Fruit fly (Drosophila melanogaster) whole organism, pupa: ENCODE results near the gene ND-18.

Experiments
- CG10348 ChIP-seq: fragments of 200-800 bp; sonication (Bioruptor generic); IDR thresholded peaks from 2 replicates; pipeline ENCODE4 v1.3.6; 2022; ENCODE audit warnings: missing biosample characterization, missing genetic modification characterization
- CG12605 ChIP-seq: fragments of 200-800 bp; sonication (Bioruptor generic); IDR thresholded peaks from 2 replicates; pipeline ENCODE4 v1.3.6; 2022; ENCODE audit warnings: missing biosample characterization, missing genetic modification characterization
- CG13204 ChIP-seq: fragments of 200-800 bp; sonication (Bioruptor generic); optimal IDR thresholded peaks from 2 replicates; lab custom pipeline; 2018; ENCODE audit warnings: missing biosample characterization, mild to moderate bottlenecking, missing genetic modification characterization, moderate library complexity
- CG14655 ChIP-seq: fragments of 200-800 bp; sonication (Bioruptor generic); optimal IDR thresholded peaks from 3 replicates; lab custom pipeline; 2017; ENCODE audit warnings: mild to moderate bottlenecking, missing biosample characterization, missing genetic modification reagents, missing genetic modification characterization
- CG15710 ChIP-seq: fragments of 200-800 bp; sonication (Bioruptor generic); optimal IDR thresholded peaks from 2 replicates; lab custom pipeline; 2018; ENCODE audit warnings: missing biosample characterization, mild to moderate bottlenecking, missing genetic modification characterization, moderate library complexity
- CG17806 ChIP-seq: fragments of 200-800 bp; sonication (Bioruptor generic); optimal IDR thresholded peaks from 2 replicates; lab custom pipeline; 2018; ENCODE audit warnings: missing biosample characterization, mild to moderate bottlenecking, missing genetic modification characterization, moderate library complexity
- CG32121 ChIP-seq: fragments of 200-800 bp; sonication (Bioruptor generic); IDR thresholded peaks from 2 replicates; pipeline ENCODE4 v1.3.6; 2022; ENCODE audit warnings: missing biosample characterization, missing genetic modification characterization
- CG34367 ChIP-seq: fragments of 200-800 bp; sonication (Bioruptor generic); optimal IDR thresholded peaks from 2 replicates; lab custom pipeline; 2018; ENCODE audit warnings: missing biosample characterization, mild to moderate bottlenecking, missing genetic modification characterization
- CG4496 ChIP-seq: fragments of 200-800 bp; sonication (Bioruptor generic); IDR thresholded peaks from 3 replicates; pipeline ENCODE4 v1.3.6; 2022; ENCODE audit warnings: missing biosample characterization, missing genetic modification characterization
- CG8159 ChIP-seq: fragments of 200-800 bp; sonication (Bioruptor generic); optimal IDR thresholded peaks from 3 replicates; lab custom pipeline; 2018; ENCODE audit warnings: missing biosample characterization, mild to moderate bottlenecking, missing genetic modification characterization, moderate library complexity
- CG8301 ChIP-seq: fragments of 200-800 bp; sonication (Bioruptor generic); optimal IDR thresholded peaks from 2 replicates; lab custom pipeline; 2018; ENCODE audit warnings: missing biosample characterization, mild to moderate bottlenecking, missing genetic modification characterization
- CG9948 ChIP-seq: fragments of 200-800 bp; sonication (Bioruptor generic); optimal IDR thresholded peaks from 2 replicates; lab custom pipeline; 2018; ENCODE audit warnings: missing biosample characterization, mild to moderate bottlenecking, missing genetic modification characterization, moderate library complexity
- D1 ChIP-seq: fragments of 200-800 bp; sonication (Bioruptor generic); optimal IDR thresholded peaks from 2 replicates; lab custom pipeline; 2018; ENCODE audit warnings: missing biosample characterization, mild to moderate bottlenecking, missing genetic modification characterization, moderate library complexity
- EcR ChIP-seq: fragments of 200-800 bp; sonication (Bioruptor generic); optimal IDR thresholded peaks from 3 replicates; lab custom pipeline; 2019; ENCODE audit warnings: missing biosample characterization, missing genetic modification characterization, mild to moderate bottlenecking, moderate library complexity, missing genetic modification reagents
- Ets98B ChIP-seq: fragments of 200-800 bp; sonication (Bioruptor generic); IDR thresholded peaks from 2 replicates; pipeline ENCODE4 v1.3.6; 2022; ENCODE audit warnings: missing biosample characterization, missing genetic modification characterization
- Pif1A ChIP-seq: fragments of 200-800 bp; sonication (Bioruptor generic); optimal IDR thresholded peaks from 3 replicates; lab custom pipeline; 2016; ENCODE audit warnings: missing biosample characterization, missing genetic modification characterization
- Pif1B ChIP-seq: fragments of 200-800 bp; sonication (Bioruptor generic); optimal IDR thresholded peaks from 3 replicates; lab custom pipeline; 2016; ENCODE audit warnings: missing biosample characterization, missing genetic modification characterization
- Snoo ChIP-seq: fragments of 200-800 bp; sonication (Bioruptor generic); optimal IDR thresholded peaks from 3 replicates; lab custom pipeline; 2017; ENCODE audit warnings: missing biosample characterization, mild to moderate bottlenecking, missing genetic modification characterization, inconsistent platforms
- fd96Ca ChIP-seq: fragments of 200-800 bp; sonication (Bioruptor generic); IDR thresholded peaks from 3 replicates; pipeline ENCODE4 v1.3.6; 2022; ENCODE audit warnings: missing biosample characterization, missing genetic modification characterization
- gl ChIP-seq: fragments of 200-800 bp; sonication (Bioruptor generic); optimal IDR thresholded peaks from 2 replicates; lab custom pipeline; 2018; ENCODE audit warnings: missing biosample characterization, mild to moderate bottlenecking, missing genetic modification characterization
- rn ChIP-seq: fragments of 200-800 bp; sonication (Bioruptor generic); IDR thresholded peaks from 2 replicates; pipeline ENCODE4 v1.3.6; 2022; ENCODE audit warnings: missing biosample characterization, missing genetic modification characterization

ND-18 gene

dm6 chrX:19491984-19492584 lies at the start of gene ND-18, which contains the start of gene pcm:
Gene ND-18 (plus strand): TSS chrX:19492421.
Gene pcm (minus strand): TSS chrX:19492011.
- no peak for TF ChIP-seq fd96Ca
- TF ChIP-seq CG9948 (tag; lab: Kevin White, UChicago): no peak
- no peak for TF ChIP-seq CG13204 (GFP tag; lab: Kevin White, UChicago)
- TF ChIP-seq Ets98B: no peak
- no peak for TF ChIP-seq CG8159 (tag; lab: Kevin White, UChicago)
- no peak for TF ChIP-seq CG17806 (tag; lab: Kevin White, UChicago)
- no peak for TF ChIP-seq rn
- no peak for TF ChIP-seq CG12605 (GFP tag; lab: Robert Waterston, UW)
- TF ChIP-seq D1 (tag; lab: Kevin White, UChicago): no peak
- TF ChIP-seq CG10348 (GFP tag; lab: Robert Waterston, UW): no peak
- TF ChIP-seq Pif1A: no peak

- peak; percentile 18 for TF ChIP-seq CG17806 (tag; lab: Kevin White, UChicago)
- TF ChIP-seq Snoo (tag; lab: Kevin White, UChicago): no peak
- TF ChIP-seq EcR (GFP tag; lab: Kevin White, UChicago): no peak
- peak; percentile 18 for TF ChIP-seq CG14655 (GFP tag; lab: Kevin White, UChicago)
- TF ChIP-seq CG9948 (tag; lab: Kevin White, UChicago): peak; percentile 21
- TF ChIP-seq CG4496 (GFP tag; lab: Robert Waterston, UW): 0 out of 3 replicates have a peak, but pooled peaks have one; percentile 14
- TF ChIP-seq CG8159 (tag; lab: Kevin White, UChicago): peak; percentile 17
- no peak for TF ChIP-seq gl (tag; lab: Kevin White, UChicago)
- no peak for TF ChIP-seq CG15710
- TF ChIP-seq, all 21 proteins: peak for 5
These were observed 43.9 kb upstream of the ND-18 start for dm6 chrX:19448297-19448696.

DNA sequence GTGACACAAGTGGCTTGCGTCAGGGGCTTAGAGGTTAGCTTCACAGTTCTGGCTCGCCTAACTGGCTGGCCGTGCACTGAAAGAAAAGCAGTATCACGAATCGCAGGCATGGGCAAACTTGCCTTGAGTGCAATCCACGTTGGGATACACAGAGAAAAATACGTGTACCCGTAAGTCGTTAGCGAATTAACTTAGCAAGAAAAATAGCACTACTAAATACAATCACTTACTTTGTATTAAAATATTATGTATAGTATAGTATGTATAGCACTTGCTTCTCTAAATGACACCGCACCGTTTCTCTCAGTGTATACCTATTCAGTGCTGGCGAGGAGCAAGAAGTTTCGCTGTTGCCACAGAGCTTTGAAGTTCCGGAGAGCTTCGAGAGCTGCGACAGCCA lies 39.1 kb upstream of the ND-18 start:
- peak; percentile 45 for TF ChIP-seq CG9948 (tag; lab: Kevin White, UChicago)
- no peak for TF ChIP-seq gl (tag; lab: Kevin White, UChicago)
- peak; percentile 19 for TF ChIP-seq CG17806 (tag; lab: Kevin White, UChicago)
- peak; percentile 30 for TF ChIP-seq CG8301 (tag; lab: Kevin White, UChicago)
- peak; percentile 42 for TF ChIP-seq CG14655 (GFP tag; lab: Kevin White, UChicago)
- TF ChIP-seq D1 (tag; lab: Kevin White, UChicago): no peak
- peak; percentile 8 for TF ChIP-seq CG34367
- 0 out of 3 replicates have a peak, but pooled peaks have one; percentile 15 for TF ChIP-seq fd96Ca
- peak; percentile 42 for TF ChIP-seq CG8159 (tag; lab: Kevin White, UChicago)
- TF ChIP-seq CG15710: peak; percentile 37

DNA sequence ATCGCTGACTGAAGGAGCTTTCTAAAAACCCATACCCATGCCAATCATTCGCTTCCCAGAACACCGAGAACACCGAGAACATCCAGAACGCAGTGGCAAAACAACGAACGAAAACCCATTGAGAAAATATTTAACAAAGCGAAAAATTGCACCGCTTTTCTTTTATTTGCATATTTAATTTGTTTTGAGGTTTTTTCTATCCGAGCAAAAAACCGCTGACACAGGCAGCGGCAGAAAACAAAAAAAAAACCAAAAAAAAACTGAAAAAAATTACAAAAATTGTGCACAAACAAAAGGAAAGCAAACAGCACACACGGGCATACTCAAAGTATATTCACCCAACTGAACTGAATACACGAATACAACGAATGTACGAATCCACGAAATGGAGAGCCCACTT lies 30.6 kb upstream of the ND-18 start:
- TF ChIP-seq CG10348 (GFP tag; lab: Robert Waterston, UW) (no peak), CG9948 (tag; lab: Kevin White, UChicago) (no peak), fd96Ca (no peak), CG17806 (tag; lab: Kevin White, UChicago) (no peak), CG8159 (tag; lab: Kevin White, UChicago) (no peak), Pif1B (no peak), rn (no peak)

dm6 chrX:19474763-19475162 lies 17.5 kb upstream of the ND-18 start, which contains the start of gene narya:
Gene narya (plus strand): TSS chrX:19475063.
- no peak for TF ChIP-seq CG8159 (tag; lab: Kevin White, UChicago)
- TF ChIP-seq Pif1A: no peak
- TF ChIP-seq CG12605 (GFP tag; lab: Robert Waterston, UW): no peak
- no peak for TF ChIP-seq CG4496 (GFP tag; lab: Robert Waterston, UW)
- TF ChIP-seq CG14655 (GFP tag; lab: Kevin White, UChicago): no peak
- no peak for TF ChIP-seq CG17806 (tag; lab: Kevin White, UChicago)
- no peak for TF ChIP-seq CG9948 (tag; lab: Kevin White, UChicago)
- TF ChIP-seq D1 (tag; lab: Kevin White, UChicago): no peak
- no peak for TF ChIP-seq fd96Ca
- no peak for TF ChIP-seq rn
- TF ChIP-seq CG13204 (GFP tag; lab: Kevin White, UChicago): no peak

DNA sequence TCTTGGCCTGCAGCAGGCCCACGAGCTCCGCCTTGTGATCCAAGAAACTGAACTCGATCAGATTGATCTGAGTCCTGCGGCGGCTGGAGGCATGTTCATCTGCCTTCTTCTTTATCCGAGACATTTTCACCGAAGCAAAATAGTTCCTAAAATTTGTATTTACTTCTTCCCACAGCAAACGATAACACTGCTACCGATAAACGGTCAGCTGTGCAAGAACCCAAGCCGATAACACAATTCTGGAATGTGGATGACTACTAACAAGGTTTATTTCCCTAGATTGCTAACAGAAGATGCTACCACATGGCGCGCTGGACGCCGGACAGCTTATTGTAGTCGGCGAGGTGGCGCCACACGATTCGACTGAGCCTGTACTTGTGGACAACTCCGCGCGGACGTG lies 13.1 kb upstream of the ND-18 start, which contains the start of gene CG32533:
TSS of gene CG32533 (minus strand) at position 278 of the 400 bp plus-strand sequence.
- TF ChIP-seq CG8159 (tag; lab: Kevin White, UChicago): no peak
- no peak for TF ChIP-seq Pif1B
- TF ChIP-seq CG4496 (GFP tag; lab: Robert Waterston, UW): no peak
- no peak for TF ChIP-seq CG9948 (tag; lab: Kevin White, UChicago)

- TF ChIP-seq CG4496 (GFP tag; lab: Robert Waterston, UW) (no peak), CG32121 (GFP tag; lab: Robert Waterston, UW) (no peak), Ets98B (no peak), CG9948 (tag; lab: Kevin White, UChicago) (no peak), CG10348 (GFP tag; lab: Robert Waterston, UW) (no peak), CG12605 (GFP tag; lab: Robert Waterston, UW) (no peak), CG14655 (GFP tag; lab: Kevin White, UChicago) (no peak), D1 (tag; lab: Kevin White, UChicago) (no peak), CG8159 (tag; lab: Kevin White, UChicago) (no peak), gl (tag; lab: Kevin White, UChicago) (no peak), Pif1B (no peak), CG15710 (no peak), CG34367 (no peak), fd96Ca (no peak), rn (no peak), CG17806 (tag; lab: Kevin White, UChicago) (no peak), CG8301 (tag; lab: Kevin White, UChicago) (no peak), EcR (GFP tag; lab: Kevin White, UChicago) (no peak), Snoo (tag; lab: Kevin White, UChicago) (no peak)
- TF ChIP-seq, all 21 proteins: peak for 0
These were observed 12.3 kb upstream of the ND-18 start, which contains the start of the genes Naa15-16 and mRpS14 for dm6 chrX:19479869-19480326. Gene Naa15-16 (plus strand): TSS chrX:19479984. Gene mRpS14 (minus strand): TSS chrX:19480238.
